Worm (Caenorhabditis elegans): ENCODE measurements around the gene arrd-8.

DNA sequence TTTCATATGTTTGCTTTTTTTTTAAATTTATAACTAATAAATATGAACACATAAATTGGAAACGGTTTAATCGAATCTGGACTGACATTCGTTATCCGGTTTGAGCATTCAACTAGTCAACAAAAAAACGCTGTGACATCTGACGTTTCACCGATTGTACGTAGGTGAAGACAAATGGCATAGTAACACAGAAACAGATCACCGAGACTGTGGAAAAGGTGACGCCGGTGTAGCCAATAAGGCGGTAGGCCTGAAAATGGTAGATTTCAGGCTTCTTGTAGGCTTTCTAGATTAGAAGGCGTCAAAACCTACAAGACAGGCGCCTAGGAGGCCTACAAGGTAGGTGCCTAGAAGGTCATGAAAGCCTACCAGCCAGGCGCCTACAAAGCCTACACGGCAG lies 6.4 kb downstream of the arrd-8 start:
- TF ChIP-seq nhr-84 (tag; optimal IDR thresholded peaks at IDR 0.05), result no peak
- no peak for TF ChIP-seq lin-13 (GFP tag; optimal IDR thresholded peaks at IDR 0.05)
- TF ChIP-seq zag-1 (tag; optimal IDR thresholded peaks at IDR 0.05), result no peak
- no peak for TF ChIP-seq nhr-76 (tag; optimal IDR thresholded peaks at IDR 0.05)
- TF ChIP-seq egl-27 (tag; optimal IDR thresholded peaks at IDR 0.05), result no peak

Measured in whole organism, L1 larva.